Fruit fly (Drosophila melanogaster): ENCODE measurements around the gene Atac3.

Atac3 gene

DNA sequence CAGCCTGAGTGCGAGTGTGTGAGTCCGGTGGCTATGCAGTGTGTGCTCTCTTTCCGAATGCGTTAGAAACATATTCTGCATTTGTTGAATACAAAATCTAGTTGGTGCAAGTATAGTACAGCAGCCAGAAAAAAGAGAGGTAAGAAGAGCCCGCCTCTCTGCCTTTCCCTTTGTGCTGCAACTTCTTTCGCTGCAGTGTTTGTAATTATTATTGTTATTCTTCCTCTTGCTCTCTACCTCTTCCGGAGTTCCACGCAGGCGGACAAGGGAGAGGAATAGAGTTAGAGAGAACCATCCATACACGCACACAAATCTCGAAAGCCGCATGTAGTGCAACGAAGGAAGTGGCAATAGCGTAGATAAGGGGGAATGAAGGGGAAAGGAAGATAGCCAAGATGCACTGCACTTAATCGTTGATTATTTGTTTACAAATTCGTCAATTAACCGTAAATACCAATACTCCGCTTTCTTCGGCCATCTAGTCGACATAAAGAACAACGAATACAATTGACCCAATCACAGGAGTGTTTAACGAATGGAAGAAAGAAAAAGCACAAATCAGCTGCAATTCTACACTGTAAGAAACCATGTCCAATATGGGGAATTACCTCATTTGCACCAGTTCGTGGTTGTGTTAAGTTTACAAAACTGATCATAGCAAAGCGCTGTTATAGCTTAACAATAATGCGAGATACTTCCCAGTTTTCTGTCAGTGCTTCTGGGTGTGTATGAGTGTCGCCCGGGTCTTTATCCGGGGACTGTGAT lies 20.0 kb upstream of the Atac3 start (continued):
- TF ChIP-seq NC2α (GFP tag; optimal IDR thresholded peaks at IDR 0.05) (no peak), CG9876 (GFP tag; optimal IDR thresholded peaks at IDR 0.05) (peak; percentile 46), CG4854 (GFP tag; optimal IDR thresholded peaks at IDR 0.05) (no peak), chn (GFP tag; optimal IDR thresholded peaks at IDR 0.05) (peak; percentile 74), Sox100B (GFP tag; optimal IDR thresholded peaks at IDR 0.05) (peak; percentile 69), CG8388 (GFP tag; optimal IDR thresholded peaks at IDR 0.05) (peak; percentile 65), CG9932 (GFP tag; IDR thresholded peaks at IDR 0.05) (peak; percentile 6; the same call in 1 of the 2 replicates), vvl (GFP tag; IDR thresholded peaks at IDR 0.05) (peak; percentile 86), CG18599 (GFP tag; optimal IDR thresholded peaks at IDR 0.05) (peak; percentile 46), sr (GFP tag; IDR thresholded peaks at IDR 0.05) (0 out of 3 replicates have a peak, but pooled peaks have one; percentile 36), nerfin-2 (GFP tag; IDR thresholded peaks at IDR 0.05; ENCODE audit: partially characterized antibody) (no peak), Kr (GFP tag; optimal IDR thresholded peaks at IDR 0.05) (no peak), MTF-1 (GFP tag; optimal IDR thresholded peaks at IDR 0.05; ENCODE audit: borderline replicate concordance) (peak; percentile 14), Eip74EF (GFP tag; optimal IDR thresholded peaks at IDR 0.05) (peak in 1 of 2 experiments; percentile 54), H15 (GFP tag; IDR thresholded peaks at IDR 0.05) (peak; percentile 82), pb (GFP tag; optimal IDR thresholded peaks at IDR 0.05) (peak; percentile 71), p53 (GFP tag; optimal IDR thresholded peaks at IDR 0.05) (peak; percentile 33), CG13424 (tag; optimal IDR thresholded peaks at IDR 0.05) (peak; percentile 69), Tbp (GFP tag; optimal IDR thresholded peaks at IDR 0.05) (no peak), Hand (GFP tag; optimal IDR thresholded peaks at IDR 0.05) (no peak), CG2202 (tag; optimal IDR thresholded peaks at IDR 0.05) (peak; percentile 71), CG3065 (GFP tag; optimal IDR thresholded peaks at IDR 0.05) (peak; percentile 43), CG13287 (GFP tag; IDR thresholded peaks at IDR 0.05; ENCODE audit: partially characterized antibody) (no peak), CG1233 (GFP tag; optimal IDR thresholded peaks at IDR 0.05) (peak; percentile 67), Neu2 (GFP tag; optimal IDR thresholded peaks at IDR 0.05; ENCODE audit: borderline replicate concordance) (no peak), oc (tag; optimal IDR thresholded peaks at IDR 0.05) (peak; percentile 77), dan (GFP tag; IDR thresholded peaks at IDR 0.05) (no peak), cato (GFP tag; optimal IDR thresholded peaks at IDR 0.05; ENCODE audit: borderline replicate concordance) (peak; percentile 58), esg (GFP tag; conservative IDR thresholded peaks at IDR 0.05) (peak; percentile 55; the same call in 1 of the 2 replicates), corto (GFP tag; optimal IDR thresholded peaks at IDR 0.05) (no peak), CG13296 (GFP tag; optimal IDR thresholded peaks at IDR 0.05) (no peak), Doc3 (GFP tag; IDR thresholded peaks at IDR 0.05; ENCODE audit: partially characterized antibody) (no peak), CoRest (tag; optimal IDR thresholded peaks at IDR 0.05) (peak; percentile 66), lbe (GFP tag; optimal IDR thresholded peaks at IDR 0.05) (peak; percentile 36), Hsf (GFP tag; optimal IDR thresholded peaks at IDR 0.05) (peak; percentile 71), CG12659 (GFP tag; optimal IDR thresholded peaks at IDR 0.05) (peak; percentile 48), repo (GFP tag; optimal IDR thresholded peaks at IDR 0.05) (peak; percentile 62), CG7963 (GFP tag; IDR thresholded peaks at IDR 0.05; ENCODE audit: partially characterized antibody) (no peak), Antp (GFP tag; optimal IDR thresholded peaks at IDR 0.05) (peak; percentile 84), pnt (GFP tag; optimal IDR thresholded peaks at IDR 0.05) (peak; percentile 82), mld (GFP tag; IDR thresholded peaks at IDR 0.05; ENCODE audit: partially characterized antibody) (no peak), CG2120 (GFP tag; optimal IDR thresholded peaks at IDR 0.05) (no peak), Mrtf (GFP tag; IDR thresholded peaks at IDR 0.05) (0 out of 3 replicates have a peak, but pooled peaks have one; percentile 19), GATAe (GFP tag; conservative IDR thresholded peaks at IDR 0.05) (no peak), gce (GFP tag; IDR thresholded peaks at IDR 0.05) (no peak), CG6654 (GFP tag; optimal IDR thresholded peaks at IDR 0.05) (peak; percentile 48), CG11560 (tag; IDR thresholded peaks at IDR 0.05) (no peak), CG3281 (GFP tag; optimal IDR thresholded peaks at IDR 0.05) (no peak)
